Worm (Caenorhabditis elegans) whole organism, L1 larva: ENCODE measurements around the gene ife-3.
A peak's percentile ranks its signal among the peaks of the same experiment; 100 is the strongest.

Experiments
- C16A3.4 ChIP-seq: fragments of 150-350 bp; optimal IDR thresholded peaks from 2 replicates; lab custom pipeline; 2014; ENCODE audit warnings: missing biosample characterization, missing genetic modification characterization
- C34B4.2 ChIP-seq: sonication (generic microtip); optimal IDR thresholded peaks from 2 replicates; lab custom pipeline; 2017; ENCODE audit warnings: mild to moderate bottlenecking, missing genetic modification characterization, missing compliant biosample characterization
- Y116A8C.19 ChIP-seq: sonication (generic microtip); optimal IDR thresholded peaks from 2 replicates; lab custom pipeline; 2016; ENCODE audit warnings: missing compliant biosample characterization, missing genetic modification characterization, borderline replicate concordance
- aha-1 ChIP-seq: fragments of 150-350 bp; optimal IDR thresholded peaks from 2 replicates; lab custom pipeline; 2014; ENCODE audit warnings: missing biosample characterization, missing genetic modification characterization
- blmp-1 ChIP-seq: fragments of 150-350 bp; optimal IDR thresholded peaks from 2 replicates; lab custom pipeline; 2014; ENCODE audit warnings: missing biosample characterization, missing genetic modification characterization
- ceh-63 ChIP-seq: fragments of 200-800 bp; sonication (Bioruptor generic); optimal IDR thresholded peaks from 2 replicates; lab custom pipeline; 2018; ENCODE audit warnings: mild to moderate bottlenecking, missing genetic modification characterization, missing compliant biosample characterization
- ces-1 ChIP-seq: fragments of 150-350 bp; optimal IDR thresholded peaks from 2 replicates; lab custom pipeline; 2014; ENCODE audit warnings: missing biosample characterization, missing genetic modification reagents, missing genetic modification characterization
- dpl-1 ChIP-seq, 3 experiments: fragments of 150-350 bp in 2 of 3; sonication (generic microtip) in 1 of 3; optimal IDR thresholded peaks; 2 replicates each; lab custom pipeline; 2014 to 2017; ENCODE audit warnings: missing biosample characterization in 3 of 3, missing genetic modification characterization in 3 of 3, missing genetic modification reagents in 3 of 3
- dsc-1 ChIP-seq: sonication (generic microtip); optimal IDR thresholded peaks from 2 replicates; lab custom pipeline; 2016; ENCODE audit warnings: mild to moderate bottlenecking, missing genetic modification characterization, missing compliant biosample characterization
- efl-1 ChIP-seq, 4 experiments: fragments of 150-350 bp; optimal IDR thresholded peaks in 3 of 4; peaks in 1 of 4; 1 replicate in 1 of 4; 2 replicates in 3 of 4; lab custom pipeline; 2014; ENCODE audit warnings: missing biosample characterization in 2 of 4, missing genetic modification characterization in 2 of 4, missing genetic modification reagents in 2 of 4
- efl-3 ChIP-seq: fragments of 200-800 bp; sonication (Bioruptor generic); optimal IDR thresholded peaks from 2 replicates; lab custom pipeline; 2018; ENCODE audit warnings: mild to moderate bottlenecking, missing genetic modification characterization, missing compliant biosample characterization
- elt-2 ChIP-seq: sonication (generic microtip); optimal IDR thresholded peaks from 2 replicates; lab custom pipeline; 2016; ENCODE audit warnings: missing genetic modification characterization, mild to moderate bottlenecking, inconsistent platforms, missing compliant biosample characterization, missing genetic modification reagents
- elt-3 ChIP-seq, 6 experiments: fragments of 150-350 bp in 1 of 6; sonication (generic microtip); optimal IDR thresholded peaks; 2 replicates each; lab custom pipeline; 2017 to 2018; ENCODE audit warnings: missing biosample characterization in 6 of 6, missing genetic modification characterization in 6 of 6, inconsistent platforms in 1 of 6
- ets-5 ChIP-seq: fragments of 200-800 bp; sonication (Bioruptor generic); IDR thresholded peaks from 2 replicates; pipeline ENCODE4 v1.3.6; 2022; ENCODE audit warnings: missing genetic modification characterization, missing compliant biosample characterization
- fkh-10 ChIP-seq: sonication (generic microtip); optimal IDR thresholded peaks from 2 replicates; lab custom pipeline; 2017; ENCODE audit warnings: missing biosample characterization, missing genetic modification reagents, missing genetic modification characterization
- fkh-4 ChIP-seq: sonication (generic microtip); optimal IDR thresholded peaks from 2 replicates; lab custom pipeline; 2016; ENCODE audit warnings: missing compliant biosample characterization, missing genetic modification characterization, borderline replicate concordance
- fkh-8 ChIP-seq: sonication (generic microtip); optimal IDR thresholded peaks from 2 replicates; lab custom pipeline; 2016; ENCODE audit warnings: mild to moderate bottlenecking, missing genetic modification characterization, missing compliant biosample characterization
- hlh-17 ChIP-seq: fragments of 200-800 bp; sonication (Bioruptor generic); optimal IDR thresholded peaks from 2 replicates; lab custom pipeline; 2018; ENCODE audit warnings: missing genetic modification characterization, mild to moderate bottlenecking, missing compliant biosample characterization, moderate library complexity, borderline replicate concordance
- irx-1 ChIP-seq: sonication (generic microtip); optimal IDR thresholded peaks from 2 replicates; lab custom pipeline; 2016; ENCODE audit warnings: missing genetic modification characterization, missing compliant biosample characterization
- lin-14 ChIP-seq: fragments of 200-800 bp; sonication (Bioruptor generic); optimal IDR thresholded peaks from 2 replicates; lab custom pipeline; 2018; ENCODE audit warnings: mild to moderate bottlenecking, missing genetic modification characterization, moderate library complexity, missing compliant biosample characterization
- lin-15B ChIP-seq: fragments of 150-350 bp; sonication (generic microtip); optimal IDR thresholded peaks from 3 replicates; lab custom pipeline; 2014; ENCODE audit warnings: missing biosample characterization, missing genetic modification characterization
- lin-35 ChIP-seq, 2 experiments: fragments of 150-350 bp; optimal IDR thresholded peaks; 2 replicates each; lab custom pipeline; 2014; ENCODE audit warnings: missing biosample characterization in 2 of 2, missing genetic modification characterization in 2 of 2, missing genetic modification reagents in 2 of 2
- mab-9 ChIP-seq: fragments of 200-800 bp; sonication (Bioruptor generic); IDR thresholded peaks from 2 replicates; pipeline ENCODE4 v1.3.6; 2022; ENCODE audit warnings: missing genetic modification reagents, missing genetic modification characterization, missing compliant biosample characterization
- mdl-1 ChIP-seq, 2 experiments: fragments of 150-350 bp; optimal IDR thresholded peaks; 2 replicates each; lab custom pipeline; 2014 to 2017; ENCODE audit warnings: missing biosample characterization in 2 of 2, missing genetic modification characterization in 2 of 2, inconsistent platforms in 1 of 2
- mef-2 ChIP-seq: fragments of 150-350 bp; optimal IDR thresholded peaks from 2 replicates; lab custom pipeline; 2014; ENCODE audit warnings: missing biosample characterization, missing genetic modification characterization
- mep-1 ChIP-seq: fragments of 150-350 bp; optimal IDR thresholded peaks from 2 replicates; lab custom pipeline; 2014; ENCODE audit warnings: missing biosample characterization, missing genetic modification characterization
- nhr-20 ChIP-seq: sonication (generic microtip); optimal IDR thresholded peaks from 2 replicates; lab custom pipeline; 2016; ENCODE audit warnings: mild to moderate bottlenecking, missing genetic modification characterization, missing compliant biosample characterization
- nhr-47 ChIP-seq: sonication (generic microtip); optimal IDR thresholded peaks from 2 replicates; lab custom pipeline; 2016; ENCODE audit warnings: mild to moderate bottlenecking, missing genetic modification characterization, moderate library complexity, missing compliant biosample characterization
- nhr-71 ChIP-seq: sonication (generic microtip); optimal IDR thresholded peaks from 2 replicates; lab custom pipeline; 2016; ENCODE audit warnings: mild to moderate bottlenecking, missing genetic modification characterization, moderate library complexity, missing compliant biosample characterization
- nhr-85 ChIP-seq: sonication (generic microtip); peaks from one replicate; lab custom pipeline; 2016; ENCODE audit warnings: missing genetic modification characterization, inconsistent platforms, missing compliant biosample characterization
- nhr-90 ChIP-seq: sonication (generic microtip); optimal IDR thresholded peaks from 2 replicates; lab custom pipeline; 2016; ENCODE audit warnings: mild to moderate bottlenecking, missing genetic modification characterization, missing compliant biosample characterization; ENCODE audit not compliant: poor library complexity
- pax-3 ChIP-seq: fragments of 200-800 bp; sonication (Bioruptor generic); optimal IDR thresholded peaks from 2 replicates; lab custom pipeline; 2018; ENCODE audit warnings: mild to moderate bottlenecking, missing genetic modification characterization, moderate library complexity, missing compliant biosample characterization
- pqm-1 ChIP-seq: sonication (generic microtip); optimal IDR thresholded peaks from 3 replicates; lab custom pipeline; 2017; ENCODE audit warnings: missing biosample characterization, missing genetic modification characterization
- snpc-4 ChIP-seq: fragments of 150-350 bp; optimal IDR thresholded peaks from 2 replicates; lab custom pipeline; 2014; ENCODE audit warnings: missing biosample characterization, missing genetic modification characterization
- snu-23 ChIP-seq: sonication (generic microtip); optimal IDR thresholded peaks from 2 replicates; lab custom pipeline; 2016; ENCODE audit warnings: missing genetic modification characterization, missing compliant biosample characterization
- sox-4 ChIP-seq: sonication (generic microtip); optimal IDR thresholded peaks from 2 replicates; lab custom pipeline; 2016; ENCODE audit warnings: missing genetic modification characterization, missing compliant biosample characterization
- sptf-1 ChIP-seq: fragments of 150-350 bp; optimal IDR thresholded peaks from 2 replicates; lab custom pipeline; 2014; ENCODE audit warnings: missing biosample characterization, missing genetic modification characterization
- sup-37 ChIP-seq: fragments of 200-800 bp; sonication (Bioruptor generic); optimal IDR thresholded peaks from 2 replicates; lab custom pipeline; 2018; ENCODE audit warnings: mild to moderate bottlenecking, missing genetic modification characterization, missing compliant biosample characterization
- swsn-7 ChIP-seq: sonication (generic microtip); optimal IDR thresholded peaks from 2 replicates; lab custom pipeline; 2016; ENCODE audit warnings: missing genetic modification characterization, missing compliant biosample characterization
- tbx-2 ChIP-seq: sonication (generic microtip); optimal IDR thresholded peaks from 2 replicates; lab custom pipeline; 2016; ENCODE audit warnings: missing genetic modification characterization, missing compliant biosample characterization
- tlp-1 ChIP-seq: fragments of 150-350 bp; optimal IDR thresholded peaks from 2 replicates; lab custom pipeline; 2014; ENCODE audit warnings: missing biosample characterization, missing genetic modification characterization
- unc-30 ChIP-seq: sonication (generic microtip); optimal IDR thresholded peaks from 2 replicates; lab custom pipeline; 2017; ENCODE audit warnings: missing biosample characterization, missing genetic modification characterization
- unc-62 ChIP-seq: fragments of 150-350 bp; optimal IDR thresholded peaks from 2 replicates; lab custom pipeline; 2014; ENCODE audit warnings: missing biosample characterization, missing genetic modification reagents, missing genetic modification characterization
- vab-15 ChIP-seq: sonication (generic microtip); optimal IDR thresholded peaks from 2 replicates; lab custom pipeline; 2017; ENCODE audit warnings: missing genotype, mild to moderate bottlenecking, missing genetic modification characterization, missing compliant biosample characterization
- zag-1 ChIP-seq: fragments of 150-350 bp; optimal IDR thresholded peaks from 2 replicates; lab custom pipeline; 2014; ENCODE audit warnings: missing biosample characterization, missing genetic modification characterization
- zip-4 ChIP-seq: fragments of 200-800 bp; sonication (Bioruptor generic); optimal IDR thresholded peaks from 2 replicates; lab custom pipeline; 2018; ENCODE audit warnings: mild to moderate bottlenecking, missing genetic modification characterization, moderate library complexity, missing compliant biosample characterization
- ztf-11 ChIP-seq, 2 experiments: sonication (generic microtip); optimal IDR thresholded peaks; 2 replicates each; lab custom pipeline; 2016 to 2017; ENCODE audit warnings: missing genetic modification characterization in 2 of 2, missing biosample characterization in 1 of 2, missing compliant biosample characterization in 1 of 2
- ztf-4 ChIP-seq: fragments of 150-350 bp; optimal IDR thresholded peaks from 2 replicates; lab custom pipeline; 2014; ENCODE audit warnings: missing biosample characterization, missing genetic modification characterization

Gene ife-3

DNA sequence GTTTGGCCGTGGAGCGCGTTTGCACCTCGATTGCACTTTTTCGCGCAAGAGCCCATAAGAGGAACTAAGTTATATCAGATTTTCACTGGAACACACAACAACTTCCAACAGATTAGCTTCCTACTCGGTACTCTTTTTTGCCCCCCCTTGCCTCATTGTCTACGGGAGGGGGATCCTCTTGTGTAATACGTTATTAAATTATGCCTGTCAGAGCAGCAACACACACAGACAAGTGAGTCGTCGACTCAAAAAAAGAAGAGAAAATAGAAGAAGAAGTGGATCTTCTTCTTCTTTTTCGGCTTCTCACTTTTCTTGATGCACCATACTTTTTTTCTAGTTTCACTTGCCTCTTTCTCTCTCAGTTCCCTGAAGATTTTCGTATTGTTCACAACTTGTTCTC, 3.5 kb upstream of the ife-3 start:
- TF ChIP-seq blmp-1 (tag; lab: Kevin White, UChicago) = no peak
- TF ChIP-seq swsn-7 (tag; lab: Kevin White, UChicago) = no peak
- no peak for TF ChIP-seq pqm-1 (tag; lab: Kevin White, UChicago)
- no peak for TF ChIP-seq lin-15B (tag; lab: Kevin White, UChicago)
- peak; percentile 1 for TF ChIP-seq nhr-47
- no peak for TF ChIP-seq zip-4 (GFP tag; lab: Kevin White, UChicago)
- TF ChIP-seq nhr-20 (tag; lab: Kevin White, UChicago) = no peak
- no peak for TF ChIP-seq ceh-63 (GFP tag; lab: Kevin White, UChicago)
- TF ChIP-seq mep-1 (tag; lab: Kevin White, UChicago) = no peak
- no peak for TF ChIP-seq mef-2 (tag; lab: Kevin White, UChicago)
- TF ChIP-seq ces-1 = peak; percentile 54
- no peak for TF ChIP-seq unc-62 (GFP tag; lab: Kevin White, UChicago)
- no peak for TF ChIP-seq sptf-1 (tag; lab: Kevin White, UChicago)
- TF ChIP-seq tbx-2 (tag; lab: Kevin White, UChicago) = no peak
- no peak for TF ChIP-seq fkh-8 (tag; lab: Kevin White, UChicago)
- no peak for TF ChIP-seq aha-1 (tag; lab: Kevin White, UChicago)
- TF ChIP-seq snu-23 = no peak
- no peak for TF ChIP-seq nhr-71 (tag; lab: Kevin White, UChicago)
- peak; percentile 59 for TF ChIP-seq fkh-10 (GFP tag; lab: Kevin White, UChicago)
- no peak for TF ChIP-seq elt-3 (tag; optimal IDR thresholded peaks at IDR 0.05; lab: Kevin White, UChicago)
- peak; percentile 61 for TF ChIP-seq lin-14 (GFP tag; lab: Kevin White, UChicago)
- TF ChIP-seq fkh-4 = no peak
- no peak for TF ChIP-seq efl-1 (optimal IDR thresholded peaks at IDR 0.05; lab: Kevin White, UChicago)
- TF ChIP-seq efl-1 (GFP tag; optimal IDR thresholded peaks at IDR 0.05 in 1 of 2; lab: Kevin White, UChicago) = no peak
- TF ChIP-seq dsc-1 = no peak
- no peak for TF ChIP-seq zag-1 (tag; lab: Kevin White, UChicago)
- no peak for TF ChIP-seq sox-4 (tag; lab: Kevin White, UChicago)
- no peak for TF ChIP-seq mdl-1 (tag; optimal IDR thresholded peaks at IDR 0.05; lab: Kevin White, UChicago)
- no peak for TF ChIP-seq Y116A8C.19

DNA sequence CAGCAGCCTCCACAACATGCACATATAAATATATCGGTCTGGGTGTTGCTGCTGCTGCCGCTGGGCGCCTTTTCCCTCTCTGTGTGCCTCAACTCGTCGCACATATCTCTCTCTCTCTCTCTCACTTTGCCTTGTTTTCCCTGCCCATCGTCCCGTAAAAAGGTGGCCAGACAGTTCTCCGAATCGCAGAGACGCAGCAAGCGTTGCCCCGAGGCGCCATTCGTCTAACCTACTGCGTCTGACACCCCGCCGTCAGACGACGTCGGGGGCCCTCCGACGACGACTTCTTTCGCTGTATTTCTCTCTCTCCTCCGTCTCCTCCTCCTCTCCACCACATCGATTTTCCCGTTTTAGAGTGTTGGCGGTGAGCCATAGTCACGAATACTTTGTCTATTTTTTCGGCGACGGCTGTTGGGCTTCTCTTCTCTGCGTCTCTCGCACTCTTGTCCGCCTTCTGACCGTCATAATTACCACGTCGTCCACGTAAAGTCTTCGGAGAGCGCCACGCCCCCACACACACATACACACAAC, 1.2 kb upstream of the ife-3 start, which contains the start of gene B0348.10:
TSS of gene B0348.10 (minus strand) at position 24 of the 531 bp plus-strand sequence.
- no peak for TF ChIP-seq ces-1
- peak; percentile 67 to 78 for TF ChIP-seq efl-1 (optimal IDR thresholded peaks at IDR 0.05; lab: Kevin White, UChicago)
- TF ChIP-seq efl-1 (GFP tag; optimal IDR thresholded peaks at IDR 0.05 in 1 of 2; lab: Kevin White, UChicago) = peak; percentile 60 to 96
- no peak for TF ChIP-seq C34B4.2 (tag; lab: Kevin White, UChicago)
- peak; percentile 76 for TF ChIP-seq pax-3 (tag; lab: Kevin White, UChicago)
- TF ChIP-seq snpc-4 = no peak
- peak; percentile 29 for TF ChIP-seq irx-1 (tag; lab: Kevin White, UChicago)
- TF ChIP-seq unc-30 (tag; lab: Kevin White, UChicago) = no peak
- TF ChIP-seq ztf-11 (tag; optimal IDR thresholded peaks at IDR 0.05; lab: Kevin White, UChicago) = peak in 1 of 2 experiments; percentile 49
- peak; percentile 37 for TF ChIP-seq fkh-10 (GFP tag; lab: Kevin White, UChicago)
- TF ChIP-seq lin-15B (tag; lab: Kevin White, UChicago) = peak; percentile 14
- TF ChIP-seq nhr-85 = peak; percentile 74
- peak; percentile 80 to 83 for TF ChIP-seq lin-35 (GFP tag; optimal IDR thresholded peaks at IDR 0.05; lab: Kevin White, UChicago)
- peak; percentile 7 for TF ChIP-seq elt-2
- TF ChIP-seq nhr-90 (tag; lab: Kevin White, UChicago) = peak; percentile 43
- no peak for TF ChIP-seq vab-15
- no peak for TF ChIP-seq sup-37
- TF ChIP-seq efl-3 (GFP tag; lab: Kevin White, UChicago) = no peak
- peak; percentile 62 to 68 (median 66) for TF ChIP-seq dpl-1 (GFP tag; optimal IDR thresholded peaks at IDR 0.05; lab: Kevin White, UChicago)
- TF ChIP-seq ets-5 (GFP tag; lab: Robert Waterston, UW) = no peak
- peak; percentile 43 for TF ChIP-seq C16A3.4 (tag; lab: Kevin White, UChicago)
- TF ChIP-seq ztf-4 (tag; lab: Kevin White, UChicago) = peak; percentile 78
- TF ChIP-seq hlh-17 (GFP tag; lab: Kevin White, UChicago) = no peak
- TF ChIP-seq nhr-47 = peak; percentile 90
- TF ChIP-seq mab-9 (GFP tag; lab: Robert Waterston, UW) = peak; percentile 70
- no peak for TF ChIP-seq tlp-1
- TF ChIP-seq elt-3 (tag; optimal IDR thresholded peaks at IDR 0.05; lab: Kevin White, UChicago) = no peak
- no peak for TF ChIP-seq zag-1 (tag; lab: Kevin White, UChicago)
- TF ChIP-seq blmp-1 (tag; lab: Kevin White, UChicago) = peak; percentile 12
- peak in 1 of 2 experiments; percentile 41 for TF ChIP-seq mdl-1 (tag; optimal IDR thresholded peaks at IDR 0.05; lab: Kevin White, UChicago)
- TF ChIP-seq pqm-1 (tag; lab: Kevin White, UChicago) = no peak
- peak; percentile 95 for TF ChIP-seq lin-14 (GFP tag; lab: Kevin White, UChicago)
- no peak for TF ChIP-seq zip-4 (GFP tag; lab: Kevin White, UChicago)
- no peak for TF ChIP-seq sptf-1 (tag; lab: Kevin White, UChicago)
- peak; percentile 84 for TF ChIP-seq tbx-2 (tag; lab: Kevin White, UChicago)
